Fruit fly (Drosophila melanogaster) whole organism, embryonic: ENCODE results near the gene Rad17.

ENCODE experiments used
- Antp ChIP-seq: fragments of 200-800 bp; sonication (Bioruptor generic); optimal IDR thresholded peaks from 3 replicates; lab custom pipeline; 2016; ENCODE audit warnings: missing biosample characterization, missing genetic modification characterization
- CG10321 ChIP-seq: fragments of 200-800 bp; sonication (Bioruptor generic); IDR thresholded peaks from 2 replicates; pipeline ENCODE4 v1.3.6; 2022; ENCODE audit warnings: missing biosample characterization, missing genetic modification characterization
- CG11085 ChIP-seq: fragments of 200-800 bp; sonication (Bioruptor generic); IDR thresholded peaks from 2 replicates; pipeline ENCODE4 v1.3.6; 2022; ENCODE audit warnings: missing biosample characterization, missing genetic modification characterization
- CG11696 ChIP-seq: fragments of 200-800 bp; sonication (Bioruptor generic); IDR thresholded peaks from 2 replicates; pipeline ENCODE4 v1.3.6; 2022; ENCODE audit warnings: missing biosample characterization, missing genetic modification characterization
- CG1233 ChIP-seq: fragments of 200-800 bp; sonication (Bioruptor generic); optimal IDR thresholded peaks from 4 replicates; lab custom pipeline; 2018; ENCODE audit warnings: missing biosample characterization, mild to moderate bottlenecking, missing genetic modification characterization
- CG13624 ChIP-seq: fragments of 200-800 bp; sonication (Bioruptor generic); optimal IDR thresholded peaks from 2 replicates; lab custom pipeline; 2016; ENCODE audit warnings: missing biosample characterization, missing genetic modification characterization
- CG13775 ChIP-seq: fragments of 200-800 bp; sonication (Bioruptor generic); optimal IDR thresholded peaks from 3 replicates; lab custom pipeline; 2017; ENCODE audit warnings: missing biosample characterization, mild to moderate bottlenecking, missing genetic modification characterization
- CG1602 ChIP-seq: fragments of 200-800 bp; sonication (Bioruptor generic); optimal IDR thresholded peaks from 3 replicates; lab custom pipeline; 2016; ENCODE audit warnings: missing biosample characterization, missing genetic modification characterization
- CG1647 ChIP-seq: fragments of 200-800 bp; sonication (Bioruptor generic); optimal IDR thresholded peaks from 3 replicates; lab custom pipeline; 2016; ENCODE audit warnings: missing biosample characterization, missing genetic modification characterization
- CG16815 ChIP-seq: fragments of 200-800 bp; sonication (Bioruptor generic); optimal IDR thresholded peaks from 3 replicates; lab custom pipeline; 2017; ENCODE audit warnings: missing biosample characterization, mild to moderate bottlenecking, missing genetic modification characterization
- CG17359 ChIP-seq: fragments of 200-800 bp; sonication (Bioruptor generic); optimal IDR thresholded peaks from 3 replicates; lab custom pipeline; 2018; ENCODE audit warnings: missing biosample characterization, mild to moderate bottlenecking, missing genetic modification characterization, moderate library complexity
- CG2120 ChIP-seq: fragments of 200-800 bp; sonication (Bioruptor generic); optimal IDR thresholded peaks from 3 replicates; lab custom pipeline; 2016; ENCODE audit warnings: missing biosample characterization, missing genetic modification characterization
- CG32767 ChIP-seq: fragments of 200-800 bp; sonication (Bioruptor generic); IDR thresholded peaks from 2 replicates; pipeline ENCODE4 v1.3.6; 2022; ENCODE audit warnings: missing biosample characterization, missing genetic modification characterization
- CG4282 ChIP-seq: fragments of 200-800 bp; sonication (Bioruptor generic); optimal IDR thresholded peaks from 2 replicates; lab custom pipeline; 2016; ENCODE audit warnings: missing biosample characterization, missing genetic modification characterization
- CG5953 ChIP-seq: fragments of 200-800 bp; sonication (Bioruptor generic); IDR thresholded peaks from 2 replicates; pipeline ENCODE4 v1.3.6; 2022; ENCODE audit warnings: missing biosample characterization, missing genetic modification characterization
- CG6791 ChIP-seq: fragments of 200-800 bp; sonication (Bioruptor generic); IDR thresholded peaks from 3 replicates; pipeline ENCODE4 v1.3.6; 2022; ENCODE audit warnings: missing biosample characterization, missing genetic modification characterization; ENCODE audit not compliant: partially characterized antibody
- CG7271 ChIP-seq: fragments of 200-800 bp; sonication (Bioruptor generic); optimal IDR thresholded peaks from 2 replicates; lab custom pipeline; 2018; ENCODE audit warnings: missing biosample characterization, mild to moderate bottlenecking, missing genetic modification characterization, moderate library complexity
- CG8944 ChIP-seq: fragments of 200-800 bp; sonication (Bioruptor generic); optimal IDR thresholded peaks from 3 replicates; lab custom pipeline; 2016; ENCODE audit warnings: missing biosample characterization, missing genetic modification characterization
- CHES-1-like ChIP-seq: fragments of 200-800 bp; sonication (Bioruptor generic); optimal IDR thresholded peaks from 2 replicates; lab custom pipeline; 2016; ENCODE audit warnings: missing biosample characterization, missing genetic modification characterization
- Camta ChIP-seq: fragments of 200-800 bp; sonication (Bioruptor generic); optimal IDR thresholded peaks from 2 replicates; lab custom pipeline; 2016; ENCODE audit warnings: missing biosample characterization, missing genetic modification characterization
- CkIIα-i1 ChIP-seq: fragments of 200-800 bp; sonication (Bioruptor generic); IDR thresholded peaks from 2 replicates; pipeline ENCODE4 v1.3.6; 2022; ENCODE audit warnings: missing biosample characterization, missing genetic modification characterization
- Doc3 ChIP-seq: fragments of 200-800 bp; sonication (Bioruptor generic); IDR thresholded peaks from 3 replicates; pipeline ENCODE4 v1.3.6; 2022; ENCODE audit warnings: missing biosample characterization, missing genetic modification characterization; ENCODE audit not compliant: partially characterized antibody
- Hmr ChIP-seq: fragments of 200-800 bp; sonication (Bioruptor generic); optimal IDR thresholded peaks from 3 replicates; lab custom pipeline; 2017; ENCODE audit warnings: mild to moderate bottlenecking, missing biosample characterization, missing genetic modification reagents, missing genetic modification characterization
- Lhr ChIP-seq: fragments of 200-800 bp; sonication (Bioruptor generic); optimal IDR thresholded peaks from 3 replicates; lab custom pipeline; 2017; ENCODE audit warnings: mild to moderate bottlenecking, missing biosample characterization, missing genetic modification reagents, missing genetic modification characterization
- NC2β ChIP-seq: fragments of 200-800 bp; sonication (Bioruptor generic); optimal IDR thresholded peaks from 2 replicates; lab custom pipeline; 2016; ENCODE audit warnings: missing biosample characterization, missing genetic modification characterization
- Neu2 ChIP-seq: fragments of 200-800 bp; sonication (Bioruptor generic); optimal IDR thresholded peaks from 3 replicates; lab custom pipeline; 2016; ENCODE audit warnings: missing biosample characterization, missing genetic modification characterization, borderline replicate concordance
- Optix ChIP-seq: fragments of 200-800 bp; sonication (Bioruptor generic); IDR thresholded peaks from 3 replicates; pipeline ENCODE4 v1.3.6; 2022; ENCODE audit warnings: missing biosample characterization, missing genetic modification characterization
- Ravus ChIP-seq: fragments of 200-800 bp; sonication (Bioruptor generic); IDR thresholded peaks from 2 replicates; pipeline ENCODE4 v1.3.6; 2022; ENCODE audit warnings: missing biosample characterization, missing genetic modification characterization
- Sin3A ChIP-seq: fragments of >200 bp; optimal IDR thresholded peaks from 2 replicates; lab custom pipeline; 2018
- TFAM ChIP-seq: fragments of 200-800 bp; sonication (Bioruptor generic); optimal IDR thresholded peaks from 2 replicates; lab custom pipeline; 2017; ENCODE audit warnings: missing biosample characterization, missing genetic modification characterization, inconsistent platforms
- Trl ChIP-seq, 3 experiments: fragments of >200 bp in 2 of 3; fragments of 200-800 bp in 1 of 3; sonication (Bioruptor generic) in 1 of 3; optimal IDR thresholded peaks; 2 replicates in 1 of 3; 3 replicates in 2 of 3; lab custom pipeline; 2016 to 2017; ENCODE audit warnings: missing biosample characterization in 1 of 3, missing genetic modification characterization in 1 of 3
- ara ChIP-seq: fragments of 200-800 bp; sonication (Bioruptor generic); IDR thresholded peaks from 2 replicates; pipeline ENCODE4 v1.3.6; 2022; ENCODE audit warnings: missing biosample characterization, missing genetic modification characterization
- bigmax ChIP-seq: fragments of 200-800 bp; sonication (Bioruptor generic); optimal IDR thresholded peaks from 2 replicates; lab custom pipeline; 2018; ENCODE audit warnings: missing biosample characterization, mild to moderate bottlenecking, missing genetic modification characterization
- bsh ChIP-seq, 2 experiments: fragments of 200-800 bp; sonication (Bioruptor generic); optimal IDR thresholded peaks; 2 replicates each; lab custom pipeline; 2017 to 2018; ENCODE audit warnings: mild to moderate bottlenecking in 2 of 2, missing biosample characterization in 2 of 2, missing genetic modification characterization in 2 of 2, moderate library complexity in 1 of 2
- fru ChIP-seq: fragments of >200 bp; optimal IDR thresholded peaks from 2 replicates; lab custom pipeline; 2017
- ftz-f1 ChIP-seq: fragments of 200-800 bp; sonication (Bioruptor generic); optimal IDR thresholded peaks from 2 replicates; lab custom pipeline; 2016; ENCODE audit warnings: missing biosample characterization, missing genetic modification characterization
- fu2 ChIP-seq: fragments of 200-800 bp; sonication (Bioruptor generic); optimal IDR thresholded peaks from 2 replicates; lab custom pipeline; 2016; ENCODE audit warnings: missing biosample characterization, missing genetic modification characterization
- hbn ChIP-seq: fragments of 200-800 bp; sonication (Bioruptor generic); IDR thresholded peaks from 2 replicates; pipeline ENCODE4 v1.3.6; 2022; ENCODE audit warnings: missing biosample characterization, missing genetic modification characterization; ENCODE audit not compliant: partially characterized antibody
- hth ChIP-seq: fragments of >200 bp; optimal IDR thresholded peaks from 2 replicates; lab custom pipeline; 2017; ENCODE audit warnings: inconsistent platforms
- jigr1 ChIP-seq: fragments of 200-800 bp; sonication (Bioruptor generic); IDR thresholded peaks from 3 replicates; pipeline ENCODE4 v1.3.6; 2022; ENCODE audit warnings: missing biosample characterization, missing genetic modification characterization
- lov ChIP-seq, 2 experiments: fragments of 200-800 bp in 1 of 2; fragments of >200 bp in 1 of 2; sonication (Bioruptor generic) in 1 of 2; IDR thresholded peaks in 1 of 2; optimal IDR thresholded peaks in 1 of 2; 2 replicates in 1 of 2; 3 replicates in 1 of 2; pipeline versions ENCODE4 v1.3.6 to Lab custom; 2017 to 2022; ENCODE audit warnings: missing biosample characterization in 1 of 2, missing genetic modification characterization in 1 of 2
- nmo ChIP-seq: fragments of 200-800 bp; sonication (Bioruptor generic); optimal IDR thresholded peaks from 2 replicates; lab custom pipeline; 2018; ENCODE audit warnings: missing biosample characterization, mild to moderate bottlenecking, missing genetic modification characterization, moderate library complexity
- p53 ChIP-seq: fragments of 200-800 bp; sonication (Bioruptor generic); optimal IDR thresholded peaks from 2 replicates; lab custom pipeline; 2016; ENCODE audit warnings: missing biosample characterization, missing genetic modification characterization
- prd ChIP-seq, 3 experiments: fragments of >200 bp in 2 of 3; fragments of 200-800 bp in 1 of 3; sonication (Bioruptor generic) in 1 of 3; optimal IDR thresholded peaks in 2 of 3; IDR thresholded peaks in 1 of 3; 2 replicates in 2 of 3; 3 replicates in 1 of 3; pipeline versions ENCODE4 v1.3.6 to Lab custom; 2017 to 2022; ENCODE audit warnings: missing biosample characterization in 1 of 3, missing genetic modification characterization in 1 of 3
- run ChIP-seq: fragments of 200-800 bp; sonication (Bioruptor generic); optimal IDR thresholded peaks from 3 replicates; lab custom pipeline; 2018; ENCODE audit warnings: missing biosample characterization, mild to moderate bottlenecking, missing genetic modification characterization
- schlank ChIP-seq: fragments of 200-800 bp; sonication (Bioruptor generic); optimal IDR thresholded peaks from 2 replicates; lab custom pipeline; 2018; ENCODE audit warnings: missing biosample characterization, mild to moderate bottlenecking, missing genetic modification characterization
- scrt ChIP-seq: fragments of 200-800 bp; sonication (Bioruptor generic); optimal IDR thresholded peaks from 2 replicates; lab custom pipeline; 2018; ENCODE audit warnings: missing biosample characterization, mild to moderate bottlenecking, missing genetic modification characterization, moderate library complexity
- sens ChIP-seq: fragments of 200-800 bp; sonication (Bioruptor generic); peaks from one replicate; lab custom pipeline; 2016; ENCODE audit warnings: missing biosample characterization, missing genetic modification characterization
- stwl ChIP-seq: fragments of 200-800 bp; sonication (Bioruptor generic); optimal IDR thresholded peaks from 3 replicates; lab custom pipeline; 2018; ENCODE audit warnings: missing biosample characterization, mild to moderate bottlenecking, missing genetic modification characterization, moderate library complexity
- tgo ChIP-seq: fragments of 200-800 bp; sonication (Bioruptor generic); IDR thresholded peaks from 3 replicates; pipeline ENCODE4 v1.3.6; 2022; ENCODE audit warnings: missing biosample characterization, missing genetic modification characterization
- twi ChIP-seq: fragments of 200-800 bp; optimal IDR thresholded peaks from 2 replicates; lab custom pipeline; 2019; ENCODE audit warnings: missing biosample characterization, mild to moderate bottlenecking, missing genetic modification characterization, moderate library complexity

The Rad17 gene

DNA sequence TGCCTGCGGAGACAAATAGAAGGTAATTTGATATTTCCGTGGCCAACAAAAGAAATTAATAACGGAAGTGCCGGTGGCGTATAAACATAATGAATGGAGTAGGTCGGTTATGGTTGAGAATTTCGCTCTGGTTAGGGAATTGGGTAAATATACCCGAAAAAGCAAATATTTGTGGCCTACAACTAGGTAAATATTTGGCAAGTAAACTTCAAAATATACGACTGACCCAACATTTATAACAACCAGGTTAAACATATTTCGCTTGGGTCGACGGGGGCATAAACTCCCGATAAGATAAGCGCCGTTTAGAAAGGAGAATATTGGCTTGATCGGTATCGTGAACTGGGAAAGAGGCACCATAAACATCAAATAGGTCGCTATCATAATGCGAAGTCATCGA is 7.8 kb upstream of the Rad17 start (continued):
- TF ChIP-seq CG7271 (tag; lab: Kevin White, UChicago) (peak; percentile 87), ara (peak; percentile 27; the same call in 1 of the 2 replicates), sens (GFP tag; lab: Kevin White, UChicago) (peak; percentile 95), jigr1 (GFP tag; lab: Robert Waterston, UW) (no peak), CG13775 (GFP tag; lab: Kevin White, UChicago) (peak; percentile 30), CG10321 (no peak), ftz-f1 (GFP tag; lab: Kevin White, UChicago) (no peak), CG13624 (no peak), bigmax (GFP tag; lab: Kevin White, UChicago) (peak; percentile 10), Antp (GFP tag; lab: Kevin White, UChicago) (no peak), CHES-1-like (GFP tag; lab: Kevin White, UChicago) (no peak), Neu2 (no peak), CG5953 (GFP tag; lab: Robert Waterston, UW) (no peak), NC2β (GFP tag; lab: Kevin White, UChicago) (peak; percentile 24), CG2120 (GFP tag; lab: Kevin White, UChicago) (no peak), p53 (GFP tag; lab: Kevin White, UChicago) (no peak), nmo (GFP tag; lab: Kevin White, UChicago) (peak; percentile 3), CG11085 (GFP tag; lab: Robert Waterston, UW) (no peak), Trl (optimal IDR thresholded peaks at IDR 0.05; lab: Kevin White, UChicago) (no peak), Trl (GFP tag; optimal IDR thresholded peaks at IDR 0.05; lab: Kevin White, UChicago) (peak; percentile 18), Hmr (GFP tag; lab: Kevin White, UChicago) (no peak), Optix (GFP tag; lab: Robert Waterston, UW) (no peak), stwl (tag; lab: Kevin White, UChicago) (peak; percentile 52), CG1233 (GFP tag; lab: Kevin White, UChicago) (peak; percentile 81), schlank (peak; percentile 20), Sin3A (lab: Kevin White, UChicago) (no peak), CG32767 (GFP tag; lab: Robert Waterston, UW) (no peak), CG8944 (no peak), tgo (no peak), lov (optimal IDR thresholded peaks at IDR 0.05; lab: Kevin White, UChicago) (no peak), lov (GFP tag; IDR thresholded peaks at IDR 0.05; lab: Robert Waterston, UW) (0 out of 3 replicates have a peak, but pooled peaks have one; percentile 50), hth (lab: Kevin White, UChicago) (no peak), CG11696 (0 out of 2 replicates have a peak, but pooled peaks have one; percentile 25), TFAM (GFP tag; lab: Kevin White, UChicago) (peak; percentile 49), CG4282 (GFP tag; lab: Kevin White, UChicago) (no peak), CkIIα-i1 (GFP tag; lab: Robert Waterston, UW) (no peak), fru (no peak), twi (tag; lab: Kevin White, UChicago) (peak; percentile 46), fu2 (GFP tag; lab: Kevin White, UChicago) (no peak), CG16815 (GFP tag; lab: Kevin White, UChicago) (no peak), CG1647 (no peak), Ravus (GFP tag; lab: Robert Waterston, UW) (no peak), Lhr (GFP tag; lab: Kevin White, UChicago) (peak; percentile 4), hbn (GFP tag; lab: Robert Waterston, UW) (no peak), Doc3 (GFP tag; lab: Robert Waterston, UW) (no peak), run (tag; lab: Kevin White, UChicago) (no peak), scrt (GFP tag; lab: Kevin White, UChicago) (no peak), bsh (GFP tag; optimal IDR thresholded peaks at IDR 0.05; lab: Kevin White, UChicago) (peak in 1 of 2 experiments; percentile 50), Camta (GFP tag; lab: Kevin White, UChicago) (no peak), CG1602 (GFP tag; lab: Kevin White, UChicago) (no peak), CG6791 (no peak), prd (optimal IDR thresholded peaks at IDR 0.05; lab: Kevin White, UChicago) (no peak), prd (GFP tag; IDR thresholded peaks at IDR 0.05; lab: Robert Waterston, UW) (no peak), CG17359 (tag; lab: Kevin White, UChicago) (no peak)
